Worm (Caenorhabditis elegans): ENCODE measurements around the gene Y81B9A.3.

The Y81B9A.3 gene

DNA sequence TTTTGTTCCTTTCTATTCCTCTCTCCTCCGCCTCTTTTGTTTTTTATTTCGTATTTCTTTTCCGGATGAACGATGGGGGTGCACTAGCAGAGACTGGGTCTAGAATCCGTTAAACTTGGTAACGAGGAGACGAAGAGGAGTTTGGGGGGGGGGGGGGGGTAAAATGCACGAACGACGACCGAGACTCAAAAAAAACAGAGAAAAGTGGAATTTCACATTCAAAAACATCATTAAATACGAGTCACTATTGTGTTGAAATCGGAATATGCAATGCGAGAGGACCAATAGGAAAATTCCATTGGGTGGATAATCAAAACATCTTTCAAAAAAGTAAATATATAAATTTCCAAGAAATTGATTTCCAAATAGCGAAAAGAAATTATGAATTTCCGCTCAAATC lies 28.0 kb upstream of the Y81B9A.3 start, which contains the start of gene B0563.7:
TSS of gene B0563.7 (minus strand) at position 101 of the 400 bp plus-strand sequence.
- TF ChIP-seq rnt-1 (tag; optimal IDR thresholded peaks at IDR 0.05) = no peak
- no peak for TF ChIP-seq hlh-6 (tag; optimal IDR thresholded peaks at IDR 0.05)
- no peak for TF ChIP-seq hlh-13 (GFP tag; optimal IDR thresholded peaks at IDR 0.05)
- TF ChIP-seq ceh-18 (tag; optimal IDR thresholded peaks at IDR 0.05) = no peak
- TF ChIP-seq ets-4 (tag; optimal IDR thresholded peaks at IDR 0.05) = no peak
- TF ChIP-seq sox-4 (tag; optimal IDR thresholded peaks at IDR 0.05) = no peak
- no peak for TF ChIP-seq ceh-9 (tag; optimal IDR thresholded peaks at IDR 0.05)
- TF ChIP-seq tbx-7 (tag; optimal IDR thresholded peaks at IDR 0.05) = no peak
- no peak for TF ChIP-seq ceh-31 (tag; optimal IDR thresholded peaks at IDR 0.05)
- TF ChIP-seq ztf-16 (tag; optimal IDR thresholded peaks at IDR 0.05) = no peak
- no peak for TF ChIP-seq ceh-19 (GFP tag; optimal IDR thresholded peaks at IDR 0.05)
- TF ChIP-seq K09A11.1 (tag; optimal IDR thresholded peaks at IDR 0.05; ENCODE audit: insufficient read depth) = no peak
- no peak for TF ChIP-seq fax-1 (tag; optimal IDR thresholded peaks at IDR 0.05)
- TF ChIP-seq madf-2 (tag; optimal IDR thresholded peaks at IDR 0.05) = no peak
- no peak for TF ChIP-seq pag-3 (tag; optimal IDR thresholded peaks at IDR 0.05; ENCODE audit: borderline replicate concordance)
- no peak for TF ChIP-seq C38D4.7 (GFP tag; optimal IDR thresholded peaks at IDR 0.05)
- TF ChIP-seq ceh-6 (GFP tag; optimal IDR thresholded peaks at IDR 0.05) = no peak

DNA sequence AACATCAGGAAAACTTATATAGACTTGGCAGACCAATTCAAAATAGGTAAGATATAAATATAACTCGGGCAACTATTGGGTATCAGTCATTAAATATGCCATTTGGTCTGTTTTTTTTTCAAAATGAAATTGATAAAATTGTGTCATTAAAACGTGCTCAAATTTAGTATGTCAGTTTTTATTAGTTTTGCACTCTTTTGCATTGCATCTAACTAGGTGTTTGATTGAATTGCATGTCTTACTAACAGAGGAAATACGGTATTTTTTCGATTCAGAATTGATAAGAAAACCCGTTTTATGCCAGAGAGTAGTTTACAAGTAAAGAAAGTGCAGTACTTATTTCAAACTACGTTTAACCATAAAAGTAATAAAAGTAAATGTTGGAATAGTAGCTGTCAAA lies 26.5 kb upstream of the Y81B9A.3 start:
- TF ChIP-seq sdc-2 (tag; optimal IDR thresholded peaks at IDR 0.05) = no peak
- no peak for TF ChIP-seq ceh-45 (GFP tag; IDR thresholded peaks at IDR 0.05)
- no peak for TF ChIP-seq K02D7.2 (tag; optimal IDR thresholded peaks at IDR 0.05)
- no peak for TF ChIP-seq pros-1 (tag; optimal IDR thresholded peaks at IDR 0.05)
- TF ChIP-seq ceh-48 (tag; optimal IDR thresholded peaks at IDR 0.05) = no peak
- TF ChIP-seq ztf-16 (tag; optimal IDR thresholded peaks at IDR 0.05) = no peak
- no peak for TF ChIP-seq ttx-3 (tag; optimal IDR thresholded peaks at IDR 0.05)
- no peak for TF ChIP-seq ceh-18 (tag; optimal IDR thresholded peaks at IDR 0.05)
- TF ChIP-seq T23F11.4 (GFP tag; optimal IDR thresholded peaks at IDR 0.05) = no peak
- no peak for TF ChIP-seq che-1 (tag; optimal IDR thresholded peaks at IDR 0.05)
- TF ChIP-seq ref-2 (tag; optimal IDR thresholded peaks at IDR 0.05) = no peak
- TF ChIP-seq hlh-8 (tag; optimal IDR thresholded peaks at IDR 0.05) = no peak
- no peak for TF ChIP-seq ceh-30 (tag; optimal IDR thresholded peaks at IDR 0.05)
- no peak for TF ChIP-seq ets-4 (tag; optimal IDR thresholded peaks at IDR 0.05)
- TF ChIP-seq ceh-2 (tag; optimal IDR thresholded peaks at IDR 0.05) = no peak

DNA sequence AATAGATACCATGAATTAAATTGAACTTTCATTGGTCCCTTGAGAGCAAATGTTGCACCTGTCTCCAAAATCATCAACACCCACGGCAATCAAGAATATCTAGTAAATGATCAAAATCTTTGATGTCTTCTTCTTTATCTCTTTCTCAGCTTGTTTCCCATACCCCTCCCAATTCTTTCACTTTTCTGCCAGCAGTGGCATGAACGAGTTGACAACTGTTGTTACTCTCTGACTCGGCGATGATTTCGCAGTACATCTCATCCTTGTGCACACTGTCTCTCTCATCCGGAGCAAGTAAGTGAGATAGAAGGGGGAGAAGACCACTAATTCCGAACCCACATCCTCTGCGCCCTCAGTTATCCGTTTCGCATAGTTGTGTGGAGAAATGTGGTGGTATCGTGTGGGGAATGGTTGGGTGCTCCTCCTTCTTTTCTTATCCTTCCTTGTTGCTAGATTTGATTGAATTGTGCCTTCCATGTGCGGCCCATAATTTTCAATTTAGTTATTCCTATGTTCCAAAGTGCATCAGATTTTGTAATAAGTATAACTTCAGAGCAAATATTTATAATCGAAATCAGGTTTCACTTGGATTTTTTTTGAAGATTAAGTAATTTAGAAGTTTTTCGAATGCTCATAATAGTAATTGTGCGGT lies 20.9 kb upstream of the Y81B9A.3 start:
- TF ChIP-seq ceh-48 (tag; optimal IDR thresholded peaks at IDR 0.05) (no peak), K02D7.2 (tag; optimal IDR thresholded peaks at IDR 0.05) (no peak), ceh-9 (tag; optimal IDR thresholded peaks at IDR 0.05) (no peak), F13H6.1 (tag; optimal IDR thresholded peaks at IDR 0.05) (no peak), zip-5 (tag; optimal IDR thresholded peaks at IDR 0.05) (no peak), eyg-1 (tag; optimal IDR thresholded peaks at IDR 0.05) (no peak), ceh-6 (GFP tag; optimal IDR thresholded peaks at IDR 0.05) (no peak), C08G9.2 (tag; optimal IDR thresholded peaks at IDR 0.05) (no peak), odd-2 (tag; optimal IDR thresholded peaks at IDR 0.05) (no peak), ceh-34 (tag; optimal IDR thresholded peaks at IDR 0.05) (no peak), ttx-3 (tag; optimal IDR thresholded peaks at IDR 0.05) (no peak), ceh-2 (tag; optimal IDR thresholded peaks at IDR 0.05) (no peak), pag-3 (tag; optimal IDR thresholded peaks at IDR 0.05; ENCODE audit: borderline replicate concordance) (no peak), pros-1 (tag; optimal IDR thresholded peaks at IDR 0.05) (no peak), T23F11.4 (GFP tag; optimal IDR thresholded peaks at IDR 0.05) (no peak), unc-55 (GFP tag; optimal IDR thresholded peaks at IDR 0.05) (peak; percentile 67), sox-4 (tag; optimal IDR thresholded peaks at IDR 0.05) (no peak), pat-9 (tag; optimal IDR thresholded peaks at IDR 0.05) (no peak), ceh-18 (tag; optimal IDR thresholded peaks at IDR 0.05) (peak; percentile 73), fkh-6 (tag; optimal IDR thresholded peaks at IDR 0.05) (no peak), pax-1 (tag; optimal IDR thresholded peaks at IDR 0.05) (no peak), npax-4 (tag; optimal IDR thresholded peaks at IDR 0.05) (no peak), hlh-15 (tag; optimal IDR thresholded peaks at IDR 0.05) (no peak), ceh-19 (GFP tag; optimal IDR thresholded peaks at IDR 0.05) (no peak), rnt-1 (tag; optimal IDR thresholded peaks at IDR 0.05) (peak; percentile 4), mec-3 (tag; optimal IDR thresholded peaks at IDR 0.05; ENCODE audit: borderline replicate concordance) (no peak), pqm-1 (tag; optimal IDR thresholded peaks at IDR 0.05) (no peak), nhr-11 (tag; optimal IDR thresholded peaks at IDR 0.05) (no peak), ceh-45 (GFP tag; IDR thresholded peaks at IDR 0.05) (no peak), unc-42 (tag; optimal IDR thresholded peaks at IDR 0.05) (peak; percentile 87), Y22D7AL.16 (tag; optimal IDR thresholded peaks at IDR 0.05) (no peak)
